Worm (Caenorhabditis elegans) whole organism, late embryonic: Measurements from ENCODE around the gene C33G3.4.

Source experiments
- ceh-34 ChIP-seq: sonication (generic microtip); optimal IDR thresholded peaks from 2 replicates; lab custom pipeline; 2016; ENCODE audit warnings: mild to moderate bottlenecking, missing genetic modification characterization, missing compliant biosample characterization
- ceh-6 ChIP-seq: fragments of 200-800 bp; sonication (Bioruptor generic); optimal IDR thresholded peaks from 2 replicates; lab custom pipeline; 2018; ENCODE audit warnings: mild to moderate bottlenecking, missing genetic modification characterization, missing compliant biosample characterization
- pax-1 ChIP-seq: fragments of 150-350 bp; optimal IDR thresholded peaks from 2 replicates; lab custom pipeline; 2014; ENCODE audit warnings: missing biosample characterization, missing genetic modification characterization
- sdc-2 ChIP-seq: sonication (generic microtip); optimal IDR thresholded peaks from 2 replicates; lab custom pipeline; 2016; ENCODE audit warnings: missing genotype, missing genetic modification characterization, missing compliant biosample characterization

C33G3.4 gene

DNA sequence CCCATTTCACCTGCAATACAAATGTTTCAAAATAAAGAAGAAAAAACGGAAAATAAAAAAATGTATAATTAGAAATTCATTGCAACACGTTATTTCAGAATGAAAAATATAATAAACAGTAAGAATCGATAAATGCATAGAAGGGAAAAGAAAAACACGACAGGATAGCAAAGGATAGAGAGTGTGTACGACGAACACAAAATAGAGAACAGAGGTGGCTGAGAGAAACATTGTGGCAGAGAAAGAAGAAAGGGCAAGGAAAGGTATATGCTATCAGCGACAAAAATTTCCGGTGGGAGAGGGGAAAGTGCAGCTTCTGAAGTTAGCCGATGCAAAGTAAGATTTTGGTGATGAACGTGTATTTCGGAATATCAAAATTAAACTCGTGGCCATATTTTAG lies 54.9 kb downstream of the C33G3.4 start, which contains the start of gene F28H6.6:
Gene F28H6.6 (minus strand): TSS at position 10 of the 400 bp plus-strand sequence.
- TF ChIP-seq ceh-34 (tag; lab: Kevin White, UChicago), result no peak
- no peak for TF ChIP-seq pax-1
- no peak for TF ChIP-seq sdc-2 (tag; lab: Kevin White, UChicago)
- TF ChIP-seq ceh-6, result no peak
- TF ChIP-seq, all 69 proteins: peak for 0
